Worm (Caenorhabditis elegans) whole organism, L1 larva: ENCODE measurements around the gene nhr-129.
A peak's percentile ranks its signal among the peaks of the same experiment; 100 is the strongest.

Experiments
- C34B4.2 ChIP-seq: sonication (generic microtip); optimal IDR thresholded peaks from 2 replicates; lab custom pipeline; 2017; ENCODE audit warnings: mild to moderate bottlenecking, missing genetic modification characterization, missing compliant biosample characterization
- F16B12.6 ChIP-seq: fragments of 150-350 bp; optimal IDR thresholded peaks from 2 replicates; lab custom pipeline; 2014; ENCODE audit warnings: missing biosample characterization, missing genetic modification characterization
- aha-1 ChIP-seq: fragments of 150-350 bp; optimal IDR thresholded peaks from 2 replicates; lab custom pipeline; 2014; ENCODE audit warnings: missing biosample characterization, missing genetic modification characterization
- aly-2 ChIP-seq: fragments of 150-350 bp; optimal IDR thresholded peaks from 2 replicates; lab custom pipeline; 2014; ENCODE audit warnings: missing biosample characterization, missing genetic modification characterization
- ceh-63 ChIP-seq: fragments of 200-800 bp; sonication (Bioruptor generic); optimal IDR thresholded peaks from 2 replicates; lab custom pipeline; 2018; ENCODE audit warnings: mild to moderate bottlenecking, missing genetic modification characterization, missing compliant biosample characterization
- ceh-82 ChIP-seq, 3 experiments: fragments of 150-350 bp in 1 of 3; sonication (generic microtip) in 2 of 3; optimal IDR thresholded peaks; 2 replicates each; lab custom pipeline; 2014 to 2017; ENCODE audit warnings: missing biosample characterization in 3 of 3, missing genetic modification characterization in 3 of 3
- ceh-90 ChIP-seq: sonication (generic microtip); optimal IDR thresholded peaks from 2 replicates; lab custom pipeline; 2016; ENCODE audit warnings: missing genetic modification characterization, missing compliant biosample characterization
- dpl-1 ChIP-seq, 3 experiments: fragments of 150-350 bp in 2 of 3; sonication (generic microtip) in 1 of 3; optimal IDR thresholded peaks; 2 replicates each; lab custom pipeline; 2014 to 2017; ENCODE audit warnings: missing biosample characterization in 3 of 3, missing genetic modification characterization in 3 of 3, missing genetic modification reagents in 3 of 3
- dsc-1 ChIP-seq: sonication (generic microtip); optimal IDR thresholded peaks from 2 replicates; lab custom pipeline; 2016; ENCODE audit warnings: mild to moderate bottlenecking, missing genetic modification characterization, missing compliant biosample characterization
- efl-1 ChIP-seq, 4 experiments: fragments of 150-350 bp; optimal IDR thresholded peaks in 3 of 4; peaks in 1 of 4; 1 replicate in 1 of 4; 2 replicates in 3 of 4; lab custom pipeline; 2014; ENCODE audit warnings: missing biosample characterization in 2 of 4, missing genetic modification characterization in 2 of 4, missing genetic modification reagents in 2 of 4
- elt-2 ChIP-seq: sonication (generic microtip); optimal IDR thresholded peaks from 2 replicates; lab custom pipeline; 2016; ENCODE audit warnings: missing genetic modification characterization, mild to moderate bottlenecking, inconsistent platforms, missing compliant biosample characterization, missing genetic modification reagents
- ets-5 ChIP-seq: fragments of 200-800 bp; sonication (Bioruptor generic); IDR thresholded peaks from 2 replicates; pipeline ENCODE4 v1.3.6; 2022; ENCODE audit warnings: missing genetic modification characterization, missing compliant biosample characterization
- fkh-10 ChIP-seq: sonication (generic microtip); optimal IDR thresholded peaks from 2 replicates; lab custom pipeline; 2017; ENCODE audit warnings: missing biosample characterization, missing genetic modification reagents, missing genetic modification characterization
- fkh-4 ChIP-seq: sonication (generic microtip); optimal IDR thresholded peaks from 2 replicates; lab custom pipeline; 2016; ENCODE audit warnings: missing compliant biosample characterization, missing genetic modification characterization, borderline replicate concordance
- fos-1 ChIP-seq: fragments of 150-350 bp; optimal IDR thresholded peaks from 2 replicates; lab custom pipeline; 2014; ENCODE audit warnings: missing biosample characterization, missing genetic modification characterization
- hlh-17 ChIP-seq: fragments of 200-800 bp; sonication (Bioruptor generic); optimal IDR thresholded peaks from 2 replicates; lab custom pipeline; 2018; ENCODE audit warnings: missing genetic modification characterization, mild to moderate bottlenecking, missing compliant biosample characterization, moderate library complexity, borderline replicate concordance
- isw-1 ChIP-seq: fragments of 200-800 bp; sonication (Bioruptor generic); IDR thresholded peaks from 2 replicates; pipeline ENCODE4 v1.3.6; 2022; ENCODE audit warnings: missing genetic modification characterization, missing compliant biosample characterization
- jun-1 ChIP-seq: fragments of 150-350 bp; optimal IDR thresholded peaks from 2 replicates; lab custom pipeline; 2014; ENCODE audit warnings: missing biosample characterization, missing genetic modification reagents, missing genetic modification characterization
- lin-13 ChIP-seq: fragments of 150-350 bp; optimal IDR thresholded peaks from 2 replicates; lab custom pipeline; 2014; ENCODE audit warnings: missing biosample characterization, missing genetic modification reagents, missing genetic modification characterization
- lin-14 ChIP-seq: fragments of 200-800 bp; sonication (Bioruptor generic); optimal IDR thresholded peaks from 2 replicates; lab custom pipeline; 2018; ENCODE audit warnings: mild to moderate bottlenecking, missing genetic modification characterization, moderate library complexity, missing compliant biosample characterization
- lin-15B ChIP-seq: fragments of 150-350 bp; sonication (generic microtip); optimal IDR thresholded peaks from 3 replicates; lab custom pipeline; 2014; ENCODE audit warnings: missing biosample characterization, missing genetic modification characterization
- lin-39 ChIP-seq: fragments of 150-350 bp; optimal IDR thresholded peaks from 2 replicates; lab custom pipeline; 2014; ENCODE audit warnings: missing biosample characterization, missing genetic modification reagents, missing genetic modification characterization
- lir-3 ChIP-seq: sonication (generic microtip); optimal IDR thresholded peaks from 2 replicates; lab custom pipeline; 2016; ENCODE audit warnings: mild to moderate bottlenecking, missing genetic modification characterization, moderate library complexity, missing compliant biosample characterization; ENCODE audit not compliant: poor library complexity
- lsy-2 ChIP-seq, 2 experiments: fragments of 150-350 bp; optimal IDR thresholded peaks; 2 replicates each; lab custom pipeline; 2014; ENCODE audit warnings: missing biosample characterization in 2 of 2, missing genetic modification characterization in 2 of 2
- mef-2 ChIP-seq: fragments of 150-350 bp; optimal IDR thresholded peaks from 2 replicates; lab custom pipeline; 2014; ENCODE audit warnings: missing biosample characterization, missing genetic modification characterization
- mep-1 ChIP-seq: fragments of 150-350 bp; optimal IDR thresholded peaks from 2 replicates; lab custom pipeline; 2014; ENCODE audit warnings: missing biosample characterization, missing genetic modification characterization
- nhr-11 ChIP-seq: fragments of 150-350 bp; optimal IDR thresholded peaks from 2 replicates; lab custom pipeline; 2014; ENCODE audit warnings: missing biosample characterization, missing genetic modification characterization
- nhr-12 ChIP-seq: sonication (generic microtip); optimal IDR thresholded peaks from 2 replicates; lab custom pipeline; 2017; ENCODE audit warnings: missing biosample characterization, missing genetic modification characterization
- nhr-19 ChIP-seq: fragments of 200-800 bp; sonication (Bioruptor generic); conservative IDR thresholded peaks from 2 replicates; pipeline ENCODE4 v1.3.6; 2022; ENCODE audit warnings: missing genetic modification characterization, missing compliant biosample characterization
- nhr-28 ChIP-seq: fragments of 150-350 bp; optimal IDR thresholded peaks from 2 replicates; lab custom pipeline; 2014; ENCODE audit warnings: missing biosample characterization, missing genetic modification characterization
- nhr-71 ChIP-seq: sonication (generic microtip); optimal IDR thresholded peaks from 2 replicates; lab custom pipeline; 2016; ENCODE audit warnings: mild to moderate bottlenecking, missing genetic modification characterization, moderate library complexity, missing compliant biosample characterization
- pag-3 ChIP-seq: sonication (generic microtip); optimal IDR thresholded peaks from 2 replicates; lab custom pipeline; 2017; ENCODE audit warnings: missing genetic modification characterization, mild to moderate bottlenecking, missing compliant biosample characterization, antibody characterized with exemption, borderline replicate concordance; ENCODE audit not compliant: insufficient read depth
- pqm-1 ChIP-seq: sonication (generic microtip); optimal IDR thresholded peaks from 3 replicates; lab custom pipeline; 2017; ENCODE audit warnings: missing biosample characterization, missing genetic modification characterization
- rnt-1 ChIP-seq: sonication (generic microtip); optimal IDR thresholded peaks from 2 replicates; lab custom pipeline; 2016; ENCODE audit warnings: mild to moderate bottlenecking, missing genetic modification characterization, moderate library complexity, missing compliant biosample characterization
- snu-23 ChIP-seq: sonication (generic microtip); optimal IDR thresholded peaks from 2 replicates; lab custom pipeline; 2016; ENCODE audit warnings: missing genetic modification characterization, missing compliant biosample characterization
- swsn-7 ChIP-seq: sonication (generic microtip); optimal IDR thresholded peaks from 2 replicates; lab custom pipeline; 2016; ENCODE audit warnings: missing genetic modification characterization, missing compliant biosample characterization
- tbx-2 ChIP-seq: sonication (generic microtip); optimal IDR thresholded peaks from 2 replicates; lab custom pipeline; 2016; ENCODE audit warnings: missing genetic modification characterization, missing compliant biosample characterization
- unc-130 ChIP-seq: fragments of 150-350 bp; optimal IDR thresholded peaks from 2 replicates; lab custom pipeline; 2017; ENCODE audit warnings: missing biosample characterization, missing genetic modification characterization, inconsistent platforms
- unc-62 ChIP-seq: fragments of 150-350 bp; optimal IDR thresholded peaks from 2 replicates; lab custom pipeline; 2014; ENCODE audit warnings: missing biosample characterization, missing genetic modification reagents, missing genetic modification characterization
- xbp-1 ChIP-seq: sonication (generic microtip); optimal IDR thresholded peaks from 2 replicates; lab custom pipeline; 2016; ENCODE audit warnings: missing genetic modification characterization, missing compliant biosample characterization
- zag-1 ChIP-seq: fragments of 150-350 bp; optimal IDR thresholded peaks from 2 replicates; lab custom pipeline; 2014; ENCODE audit warnings: missing biosample characterization, missing genetic modification characterization

nhr-129 gene

ce11 chrV:13297220-13297619 lies 33.6 kb downstream of the nhr-129 start, which contains the start of gene C26E1.1:
Gene C26E1.1, plus strand, starts transcription at chrV:13297520.
- TF ChIP-seq ceh-90 (tag; lab: Kevin White, UChicago) (no peak), fos-1 (tag; lab: Kevin White, UChicago) (no peak), dpl-1 (GFP tag; optimal IDR thresholded peaks at IDR 0.05; lab: Kevin White, UChicago) (no peak), C34B4.2 (tag; lab: Kevin White, UChicago) (no peak), ceh-63 (no peak), ceh-82 (tag; optimal IDR thresholded peaks at IDR 0.05; lab: Kevin White, UChicago) (no peak), xbp-1 (tag; lab: Kevin White, UChicago) (no peak), lin-39 (no peak), dsc-1 (no peak), ets-5 (no peak), fkh-4 (tag; lab: Kevin White, UChicago) (no peak), mef-2 (tag; lab: Kevin White, UChicago) (no peak), tbx-2 (no peak), pqm-1 (tag; lab: Kevin White, UChicago) (no peak), hlh-17 (GFP tag; lab: Kevin White, UChicago) (no peak), elt-2 (tag; lab: Kevin White, UChicago) (no peak), nhr-19 (GFP tag; lab: Robert Waterston, UW) (no peak), unc-62 (no peak), swsn-7 (tag; lab: Kevin White, UChicago) (no peak), F16B12.6 (no peak)
- TF ChIP-seq, all 84 proteins: peak for 0

- TF ChIP-seq lin-14 (GFP tag; lab: Kevin White, UChicago): peak; percentile 75
- TF ChIP-seq mef-2 (tag; lab: Kevin White, UChicago): no peak
Measured at ce11 chrV:13295859-13296258, 35.0 kb downstream of the nhr-129 start, which contains the start of gene uig-1. Gene uig-1, minus strand, starts transcription at chrV:13295978.

ce11 chrV:13294507-13294906 lies 36.3 kb downstream of the nhr-129 start:
- TF ChIP-seq aly-2 (tag; lab: Kevin White, UChicago): no peak
- no peak for TF ChIP-seq zag-1 (tag; lab: Kevin White, UChicago)
- no peak for TF ChIP-seq nhr-11 (tag; lab: Kevin White, UChicago)
- no peak for TF ChIP-seq lir-3 (tag; lab: Kevin White, UChicago)
- TF ChIP-seq hlh-17 (GFP tag; lab: Kevin White, UChicago): no peak
- TF ChIP-seq C34B4.2 (tag; lab: Kevin White, UChicago): no peak
- TF ChIP-seq fkh-4 (tag; lab: Kevin White, UChicago): no peak
- TF ChIP-seq fos-1 (tag; lab: Kevin White, UChicago): no peak
- TF ChIP-seq lin-13: no peak
- no peak for TF ChIP-seq mep-1
- no peak for TF ChIP-seq nhr-12 (tag; lab: Kevin White, UChicago)
- TF ChIP-seq isw-1 (GFP tag; lab: Robert Waterston, UW): no peak
- TF ChIP-seq jun-1 (tag; lab: Kevin White, UChicago): no peak
- no peak for TF ChIP-seq efl-1 (optimal IDR thresholded peaks at IDR 0.05; lab: Kevin White, UChicago)
- TF ChIP-seq efl-1 (GFP tag; optimal IDR thresholded peaks at IDR 0.05 in 1 of 2; lab: Kevin White, UChicago): no peak
- no peak for TF ChIP-seq nhr-28 (tag; lab: Kevin White, UChicago)
- no peak for TF ChIP-seq lin-15B (tag; lab: Kevin White, UChicago)
- no peak for TF ChIP-seq aha-1
- no peak for TF ChIP-seq fkh-10 (GFP tag; lab: Kevin White, UChicago)

ce11 chrV:13288881-13289280 lies 41.9 kb downstream of the nhr-129 start:
- TF ChIP-seq unc-130 (tag; lab: Kevin White, UChicago): no peak
- TF ChIP-seq rnt-1 (tag; lab: Kevin White, UChicago): peak; percentile 68
- TF ChIP-seq nhr-28 (tag; lab: Kevin White, UChicago): no peak
- TF ChIP-seq nhr-19 (GFP tag; lab: Robert Waterston, UW): 0 out of 2 replicates have a peak, but pooled peaks have one; percentile 10
- peak; percentile 58 for TF ChIP-seq pag-3
- TF ChIP-seq lsy-2 (tag; optimal IDR thresholded peaks at IDR 0.05; lab: Kevin White, UChicago): peak in 1 of 2 experiments; percentile 7
- TF ChIP-seq lin-14 (GFP tag; lab: Kevin White, UChicago): peak; percentile 48
- peak; percentile 25 for TF ChIP-seq snu-23 (GFP tag; lab: Kevin White, UChicago)
- TF ChIP-seq lin-15B (tag; lab: Kevin White, UChicago): no peak
- peak; percentile 53 for TF ChIP-seq nhr-71
